Fruit fly (Drosophila melanogaster) whole organism, embryonic: ENCODE data around the gene GstO3.
A peak's percentile ranks its signal among the peaks of the same experiment; 100 is the strongest.

Source experiments
- BtbVII ChIP-seq: fragments of 200-800 bp; sonication (Bioruptor generic); optimal IDR thresholded peaks from 3 replicates; lab custom pipeline; 2017; ENCODE audit warnings: missing biosample characterization, mild to moderate bottlenecking, missing genetic modification characterization
- CG10366 ChIP-seq: fragments of 200-800 bp; sonication (Bioruptor generic); IDR thresholded peaks from 2 replicates; pipeline ENCODE4 v1.3.6; 2022; ENCODE audit warnings: missing biosample characterization, missing genetic modification characterization
- CG10565 ChIP-seq: fragments of 200-800 bp; sonication (Bioruptor generic); optimal IDR thresholded peaks from 3 replicates; lab custom pipeline; 2016; ENCODE audit warnings: missing biosample characterization, mild to moderate bottlenecking, missing genetic modification characterization
- CG11093 ChIP-seq: fragments of 200-800 bp; sonication (Bioruptor generic); IDR thresholded peaks from 3 replicates; pipeline ENCODE4 v1.3.6; 2022; ENCODE audit warnings: missing biosample characterization, missing genetic modification characterization
- CG11696 ChIP-seq: fragments of 200-800 bp; sonication (Bioruptor generic); IDR thresholded peaks from 2 replicates; pipeline ENCODE4 v1.3.6; 2022; ENCODE audit warnings: missing biosample characterization, missing genetic modification characterization
- CG12219 ChIP-seq: fragments of 200-800 bp; sonication (Bioruptor generic); optimal IDR thresholded peaks from 3 replicates; lab custom pipeline; 2018; ENCODE audit warnings: missing biosample characterization, mild to moderate bottlenecking, missing genetic modification characterization
- CG12236 ChIP-seq: fragments of 200-800 bp; sonication (Bioruptor generic); optimal IDR thresholded peaks from 2 replicates; lab custom pipeline; 2016; ENCODE audit warnings: missing biosample characterization, missing genetic modification characterization
- CG13894 ChIP-seq: fragments of 200-800 bp; sonication (Bioruptor generic); optimal IDR thresholded peaks from 3 replicates; lab custom pipeline; 2018; ENCODE audit warnings: missing biosample characterization, mild to moderate bottlenecking, missing genetic modification characterization, moderate library complexity
- CG1529 ChIP-seq: fragments of 200-800 bp; sonication (Bioruptor generic); optimal IDR thresholded peaks from 3 replicates; lab custom pipeline; 2018; ENCODE audit warnings: missing biosample characterization, missing genetic modification characterization
- CG15479 ChIP-seq: fragments of 200-800 bp; sonication (Bioruptor generic); optimal IDR thresholded peaks from 3 replicates; lab custom pipeline; 2019; ENCODE audit warnings: missing biosample characterization, mild to moderate bottlenecking, missing genetic modification characterization, moderate library complexity
- CG17328 ChIP-seq: fragments of 200-800 bp; sonication (Bioruptor generic); IDR thresholded peaks from 2 replicates; pipeline ENCODE4 v1.3.6; 2022; ENCODE audit warnings: missing biosample characterization, missing genetic modification characterization
- CG17568 ChIP-seq: fragments of 200-800 bp; sonication (Bioruptor generic); optimal IDR thresholded peaks from 2 replicates; lab custom pipeline; 2018; ENCODE audit warnings: missing biosample characterization, mild to moderate bottlenecking, missing genetic modification characterization, moderate library complexity
- CG17912 ChIP-seq: fragments of 200-800 bp; sonication (Bioruptor generic); optimal IDR thresholded peaks from 2 replicates; lab custom pipeline; 2018; ENCODE audit warnings: missing biosample characterization, mild to moderate bottlenecking, missing genetic modification characterization
- CG18619 ChIP-seq: fragments of 200-800 bp; sonication (Bioruptor generic); optimal IDR thresholded peaks from 3 replicates; lab custom pipeline; 2017; ENCODE audit warnings: missing biosample characterization, mild to moderate bottlenecking, missing genetic modification characterization
- CG18764 ChIP-seq: fragments of 200-800 bp; sonication (Bioruptor generic); optimal IDR thresholded peaks from 3 replicates; lab custom pipeline; 2016; ENCODE audit warnings: missing biosample characterization, missing genetic modification characterization
- CG2678 ChIP-seq: fragments of 200-800 bp; sonication (Bioruptor generic); optimal IDR thresholded peaks from 3 replicates; lab custom pipeline; 2019; ENCODE audit warnings: missing biosample characterization, mild to moderate bottlenecking, missing genetic modification characterization, moderate library complexity
- CG2875 ChIP-seq: fragments of 200-800 bp; sonication (Bioruptor generic); optimal IDR thresholded peaks from 2 replicates; lab custom pipeline; 2017; ENCODE audit warnings: missing biosample characterization, mild to moderate bottlenecking, missing genetic modification characterization, missing genetic modification reagents
- CG30020 ChIP-seq: fragments of 200-800 bp; optimal IDR thresholded peaks from 2 replicates; lab custom pipeline; 2019; ENCODE audit warnings: missing biosample characterization, mild to moderate bottlenecking, missing genetic modification characterization, moderate library complexity
- CG31365 ChIP-seq: fragments of 200-800 bp; sonication (Bioruptor generic); optimal IDR thresholded peaks from 2 replicates; lab custom pipeline; 2018; ENCODE audit warnings: missing biosample characterization, mild to moderate bottlenecking, missing genetic modification characterization
- CG34376 ChIP-seq: fragments of 200-800 bp; sonication (Bioruptor generic); optimal IDR thresholded peaks from 2 replicates; lab custom pipeline; 2018; ENCODE audit warnings: missing biosample characterization, mild to moderate bottlenecking, missing genetic modification characterization
- CG42726 ChIP-seq: fragments of 200-800 bp; sonication (Bioruptor generic); IDR thresholded peaks from 2 replicates; pipeline ENCODE4 v1.3.6; 2022; ENCODE audit warnings: missing biosample characterization, missing genetic modification characterization; ENCODE audit not compliant: partially characterized antibody
- CG6765 ChIP-seq: fragments of 200-800 bp; sonication (Bioruptor generic); optimal IDR thresholded peaks from 3 replicates; lab custom pipeline; 2017; ENCODE audit warnings: missing biosample characterization, mild to moderate bottlenecking, missing genetic modification characterization
- CG6791 ChIP-seq: fragments of 200-800 bp; sonication (Bioruptor generic); IDR thresholded peaks from 3 replicates; pipeline ENCODE4 v1.3.6; 2022; ENCODE audit warnings: missing biosample characterization, missing genetic modification characterization; ENCODE audit not compliant: partially characterized antibody
- CG7839 ChIP-seq: fragments of 200-800 bp; sonication (Bioruptor generic); optimal IDR thresholded peaks from 3 replicates; lab custom pipeline; 2018; ENCODE audit warnings: missing biosample characterization, mild to moderate bottlenecking, missing genetic modification characterization, moderate library complexity
- Dip3 ChIP-seq: fragments of 200-800 bp; sonication (Bioruptor generic); optimal IDR thresholded peaks from 3 replicates; lab custom pipeline; 2016; ENCODE audit warnings: missing biosample characterization, missing genetic modification characterization
- Dp ChIP-seq: fragments of 200-800 bp; sonication (Bioruptor generic); optimal IDR thresholded peaks from 2 replicates; lab custom pipeline; 2018; ENCODE audit warnings: missing biosample characterization, mild to moderate bottlenecking, missing genetic modification characterization, moderate library complexity
- ERR ChIP-seq: fragments of 200-800 bp; sonication (Bioruptor generic); optimal IDR thresholded peaks from 2 replicates; lab custom pipeline; 2016; ENCODE audit warnings: missing biosample characterization, missing genetic modification characterization
- Fer2 ChIP-seq: fragments of 200-800 bp; sonication (Bioruptor generic); optimal IDR thresholded peaks from 2 replicates; lab custom pipeline; 2018; ENCODE audit warnings: missing biosample characterization, mild to moderate bottlenecking, missing genetic modification characterization, moderate library complexity
- Gug ChIP-seq: fragments of 200-800 bp; sonication (Bioruptor generic); IDR thresholded peaks from 4 replicates; pipeline ENCODE4 v1.3.6; 2022; ENCODE audit warnings: missing biosample characterization, missing genetic modification characterization
- Hmx ChIP-seq: fragments of 200-800 bp; sonication (Bioruptor generic); optimal IDR thresholded peaks from 2 replicates; lab custom pipeline; 2016; ENCODE audit warnings: missing biosample characterization, missing genetic modification characterization
- Sin3A ChIP-seq: fragments of >200 bp; optimal IDR thresholded peaks from 2 replicates; lab custom pipeline; 2018
- Trl ChIP-seq, 3 experiments: fragments of >200 bp in 2 of 3; fragments of 200-800 bp in 1 of 3; sonication (Bioruptor generic) in 1 of 3; optimal IDR thresholded peaks; 2 replicates in 1 of 3; 3 replicates in 2 of 3; lab custom pipeline; 2016 to 2017; ENCODE audit warnings: missing biosample characterization in 1 of 3, missing genetic modification characterization in 1 of 3
- al ChIP-seq: fragments of 200-800 bp; sonication (Bioruptor generic); IDR thresholded peaks from 2 replicates; pipeline ENCODE4 v1.3.6; 2022; ENCODE audit warnings: missing biosample characterization, missing genetic modification characterization
- cg ChIP-seq: fragments of 200-800 bp; sonication (Bioruptor generic); optimal IDR thresholded peaks from 3 replicates; lab custom pipeline; 2019; ENCODE audit warnings: missing biosample characterization, mild to moderate bottlenecking, missing genetic modification characterization, moderate library complexity
- chn ChIP-seq: fragments of 200-800 bp; sonication (Bioruptor generic); optimal IDR thresholded peaks from 2 replicates; lab custom pipeline; 2016; ENCODE audit warnings: missing biosample characterization, missing genetic modification characterization
- crc ChIP-seq: fragments of 200-800 bp; sonication (Bioruptor generic); optimal IDR thresholded peaks from 2 replicates; lab custom pipeline; 2016; ENCODE audit warnings: missing biosample characterization, missing genetic modification characterization
- danr ChIP-seq: fragments of 200-800 bp; sonication (Bioruptor generic); IDR thresholded peaks from 2 replicates; pipeline ENCODE4 v1.3.6; 2022; ENCODE audit warnings: missing biosample characterization, missing genetic modification characterization
- en ChIP-seq: fragments of 200-800 bp; sonication (Bioruptor generic); optimal IDR thresholded peaks from 2 replicates; lab custom pipeline; 2016; ENCODE audit warnings: missing biosample characterization, missing genetic modification characterization
- esg ChIP-seq: fragments of 200-800 bp; sonication (Bioruptor generic); conservative IDR thresholded peaks from 2 replicates; pipeline ENCODE4 v1.3.6; 2022; ENCODE audit warnings: missing biosample characterization, missing genetic modification characterization
- fd102C ChIP-seq: fragments of 200-800 bp; sonication (Bioruptor generic); optimal IDR thresholded peaks from 2 replicates; lab custom pipeline; 2018; ENCODE audit warnings: missing biosample characterization, mild to moderate bottlenecking, missing genetic modification characterization, moderate library complexity
- gce ChIP-seq: fragments of 200-800 bp; sonication (Bioruptor generic); IDR thresholded peaks from 3 replicates; pipeline ENCODE4 v1.3.6; 2022; ENCODE audit warnings: missing biosample characterization, missing genetic modification characterization
- gcm ChIP-seq: fragments of 200-800 bp; sonication (Bioruptor generic); optimal IDR thresholded peaks from 2 replicates; lab custom pipeline; 2019; ENCODE audit warnings: missing biosample characterization, mild to moderate bottlenecking, missing genetic modification characterization, moderate library complexity
- gsb-n ChIP-seq: fragments of 200-800 bp; sonication (Bioruptor generic); optimal IDR thresholded peaks from 3 replicates; lab custom pipeline; 2018; ENCODE audit warnings: missing biosample characterization, mild to moderate bottlenecking, missing genetic modification characterization
- kay ChIP-seq: fragments of 200-800 bp; sonication (Bioruptor generic); optimal IDR thresholded peaks from 2 replicates; lab custom pipeline; 2016; ENCODE audit warnings: missing biosample characterization, missing genetic modification characterization
- otp ChIP-seq: fragments of 200-800 bp; sonication (Bioruptor generic); IDR thresholded peaks from 3 replicates; pipeline ENCODE4, ENCODE4 v1.3.6; 2022; ENCODE audit warnings: missing biosample characterization, missing genetic modification characterization
- pb ChIP-seq: fragments of 200-800 bp; sonication (Bioruptor generic); optimal IDR thresholded peaks from 3 replicates; lab custom pipeline; 2016; ENCODE audit warnings: missing biosample characterization, missing genetic modification characterization
- pnt ChIP-seq: fragments of 200-800 bp; sonication (Bioruptor generic); optimal IDR thresholded peaks from 3 replicates; lab custom pipeline; 2016; ENCODE audit warnings: missing biosample characterization, missing genetic modification characterization
- slp2 ChIP-seq: fragments of 200-800 bp; sonication (Bioruptor generic); optimal IDR thresholded peaks from 2 replicates; lab custom pipeline; 2016; ENCODE audit warnings: missing biosample characterization, missing genetic modification characterization
- stc ChIP-seq: fragments of 200-800 bp; sonication (Bioruptor generic); IDR thresholded peaks from 2 replicates; pipeline ENCODE4 v1.3.6; 2022; ENCODE audit warnings: missing biosample characterization, missing genetic modification characterization
- trem ChIP-seq: fragments of 200-800 bp; optimal IDR thresholded peaks from 3 replicates; lab custom pipeline; 2019; ENCODE audit warnings: missing biosample characterization, mild to moderate bottlenecking, missing genetic modification characterization, moderate library complexity

GstO3 gene

DNA sequence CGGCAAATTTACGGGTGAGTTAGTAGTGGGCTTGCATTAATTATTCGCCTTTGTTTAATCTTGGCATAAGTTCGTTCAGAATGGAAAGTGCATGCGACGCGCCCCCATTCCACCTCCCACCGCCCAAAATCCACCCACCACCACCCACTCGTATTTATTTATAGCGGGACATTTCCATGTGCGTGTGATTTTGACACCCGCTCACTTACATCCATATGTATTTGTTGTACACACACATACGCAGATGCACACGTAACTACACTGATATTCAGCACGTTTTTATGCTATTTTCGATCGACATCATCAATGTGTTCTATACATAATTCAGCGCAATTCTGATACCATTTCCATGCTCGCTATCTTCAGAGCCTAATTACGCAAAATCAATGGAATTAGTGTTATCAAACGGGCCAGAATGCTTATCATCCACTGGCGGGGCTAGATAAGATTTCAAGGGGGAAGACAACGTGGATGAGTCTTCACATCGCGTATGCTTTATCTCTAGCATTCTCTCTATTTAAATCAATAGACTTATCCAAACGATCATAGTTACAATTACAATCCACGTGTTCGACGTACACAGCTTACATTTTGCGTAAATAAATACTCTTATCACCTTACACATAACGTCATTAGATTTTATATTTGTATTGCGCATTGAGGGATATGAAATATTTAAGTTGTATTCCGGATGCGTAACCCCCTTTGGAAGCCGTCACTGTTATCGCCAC, 7.2 kb downstream of the GstO3 start (continued):
- TF ChIP-seq Fer2 (tag; lab: Kevin White, UChicago) (peak; percentile 7), CG18619 (GFP tag; lab: Kevin White, UChicago) (peak; percentile 56), Trl (optimal IDR thresholded peaks at IDR 0.05; lab: Kevin White, UChicago) (no peak), Trl (GFP tag; optimal IDR thresholded peaks at IDR 0.05; lab: Kevin White, UChicago) (peak; percentile 25), trem (no peak), CG30020 (tag; lab: Kevin White, UChicago) (no peak), CG18764 (GFP tag; lab: Kevin White, UChicago) (no peak), fd102C (GFP tag; lab: Kevin White, UChicago) (no peak), CG1529 (GFP tag; lab: Kevin White, UChicago) (no peak), BtbVII (GFP tag; lab: Kevin White, UChicago) (no peak), slp2 (GFP tag; lab: Kevin White, UChicago) (no peak), kay (GFP tag; lab: Kevin White, UChicago) (peak; percentile 23), al (GFP tag; lab: Robert Waterston, UW) (peak; percentile 30; the same call in 1 of the 2 replicates), CG17912 (GFP tag; lab: Kevin White, UChicago) (no peak), Gug (no peak), CG17568 (GFP tag; lab: Kevin White, UChicago) (peak; percentile 35), danr (GFP tag; lab: Robert Waterston, UW) (no peak), CG42726 (no peak), otp (GFP tag; lab: Robert Waterston, UW) (no peak), CG10366 (GFP tag; lab: Robert Waterston, UW) (no peak), CG10565 (GFP tag; lab: Kevin White, UChicago) (no peak), chn (peak; percentile 8), CG11093 (GFP tag; lab: Robert Waterston, UW) (no peak), gsb-n (tag; lab: Kevin White, UChicago) (no peak), crc (GFP tag; lab: Kevin White, UChicago) (no peak), CG15479 (GFP tag; lab: Kevin White, UChicago) (peak; percentile 5), gce (GFP tag; lab: Robert Waterston, UW) (no peak), CG6765 (GFP tag; lab: Kevin White, UChicago) (peak; percentile 87), CG2678 (peak; percentile 79), Dp (no peak), Hmx (GFP tag; lab: Kevin White, UChicago) (peak; percentile 37), CG31365 (no peak), pnt (GFP tag; lab: Kevin White, UChicago) (no peak), cg (GFP tag; lab: Kevin White, UChicago) (peak; percentile 84), pb (GFP tag; lab: Kevin White, UChicago) (no peak), esg (GFP tag; lab: Robert Waterston, UW) (no peak), CG13894 (tag; lab: Kevin White, UChicago) (no peak), CG2875 (GFP tag; lab: Kevin White, UChicago) (peak; percentile 25), CG7839 (tag; lab: Kevin White, UChicago) (peak; percentile 42), CG34376 (GFP tag; lab: Kevin White, UChicago) (peak; percentile 73), CG11696 (GFP tag; lab: Robert Waterston, UW) (no peak), CG17328 (no peak), stc (no peak), ERR (GFP tag; lab: Kevin White, UChicago) (peak; percentile 1), en (no peak), gcm (GFP tag; lab: Kevin White, UChicago) (peak; percentile 19), CG12236 (GFP tag; lab: Kevin White, UChicago) (no peak), Dip3 (GFP tag; lab: Kevin White, UChicago) (peak; percentile 51), CG12219 (GFP tag; lab: Kevin White, UChicago) (no peak), Sin3A (no peak), CG6791 (no peak)
